Worm (Caenorhabditis elegans): ENCODE data around the gene hbl-1.

Gene hbl-1

DNA sequence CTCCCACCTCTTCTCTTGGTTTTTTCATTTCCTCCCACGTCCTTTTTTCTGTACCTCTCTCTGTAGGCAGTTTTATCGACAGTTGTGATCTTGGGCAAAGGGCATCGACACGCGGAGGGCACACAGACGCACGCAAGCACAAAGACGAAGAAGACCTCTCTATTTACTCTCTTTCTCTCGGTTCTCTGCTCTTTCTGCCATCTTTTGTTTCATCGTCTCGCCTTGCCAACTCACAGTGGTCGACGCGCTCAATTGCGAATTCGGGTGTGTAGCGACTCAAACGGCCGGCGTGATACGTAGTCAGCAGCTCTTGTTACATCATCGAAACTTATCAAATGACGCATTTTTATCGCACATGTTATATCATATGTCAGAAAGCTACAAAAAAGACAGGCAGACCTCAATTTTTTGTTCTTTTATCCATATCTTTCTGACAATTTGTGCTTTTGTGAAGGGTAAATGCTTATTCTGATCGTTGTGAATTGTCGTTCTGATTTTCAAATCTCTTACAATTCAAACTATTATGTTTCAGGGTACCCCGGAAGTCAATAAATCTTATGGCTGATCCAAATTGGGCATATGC lies 19.2 kb downstream of the hbl-1 start, which contains the start of gene puf-9 (continued):
- peak; percentile 90 to 97 for TF ChIP-seq lsy-2 (tag; optimal IDR thresholded peaks at IDR 0.05)
- TF ChIP-seq lin-39 (tag; optimal IDR thresholded peaks at IDR 0.05), result peak; percentile 88
- TF ChIP-seq peb-1 (tag; optimal IDR thresholded peaks at IDR 0.05), result peak; percentile 93
- peak; percentile 95 for TF ChIP-seq blmp-1 (tag; optimal IDR thresholded peaks at IDR 0.05; ENCODE audit: insufficient read depth)
- peak; percentile 87 for TF ChIP-seq nhr-10 (tag; optimal IDR thresholded peaks at IDR 0.05)

DNA sequence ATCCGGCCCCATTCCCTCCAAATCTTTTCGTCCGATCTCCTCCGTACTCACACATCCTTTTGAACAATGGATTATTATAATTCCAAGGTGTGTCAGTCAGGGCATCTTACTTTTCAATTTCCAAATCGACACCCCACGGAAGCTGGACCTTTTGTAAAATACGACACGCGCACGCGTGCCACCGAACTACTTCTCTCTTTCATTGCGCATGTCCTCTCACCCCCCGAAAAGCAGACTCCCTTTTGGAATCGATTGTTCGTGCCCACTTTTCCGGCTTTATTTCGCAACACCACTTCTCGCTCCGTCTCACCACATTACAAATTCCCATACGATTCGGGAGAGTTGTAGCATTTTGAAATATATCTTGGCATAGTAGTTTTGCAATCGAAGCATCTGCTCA lies 25.3 kb downstream of the hbl-1 start:
- no peak for TF ChIP-seq ama-1 (optimal IDR thresholded peaks at IDR 0.05)
- TF ChIP-seq unc-55 (GFP tag; optimal IDR thresholded peaks at IDR 0.05), result peak; percentile 84
- no peak for TF ChIP-seq nhr-6 (tag; optimal IDR thresholded peaks at IDR 0.05)
- TF ChIP-seq elt-1 (tag; optimal IDR thresholded peaks at IDR 0.05), result no peak
- no peak for TF ChIP-seq nhr-237 (tag; optimal IDR thresholded peaks at IDR 0.05)
- no peak for TF ChIP-seq F13H6.1 (tag; optimal IDR thresholded peaks at IDR 0.05)
- peak; percentile 61 for TF ChIP-seq C34F6.9 (tag; optimal IDR thresholded peaks at IDR 0.05)
- TF ChIP-seq gmeb-1 (tag; optimal IDR thresholded peaks at IDR 0.05), result no peak
- TF ChIP-seq sma-3 (GFP tag; optimal IDR thresholded peaks at IDR 0.05), result no peak
- TF ChIP-seq zag-1 (tag; optimal IDR thresholded peaks at IDR 0.05), result peak; percentile 1
- no peak for TF ChIP-seq blmp-1 (tag; optimal IDR thresholded peaks at IDR 0.05; ENCODE audit: insufficient read depth)
- peak; percentile 23 for TF ChIP-seq nhr-129 (tag; optimal IDR thresholded peaks at IDR 0.05)
- no peak for TF ChIP-seq nhr-23 (tag; optimal IDR thresholded peaks at IDR 0.05)
- TF ChIP-seq ceh-16 (tag; optimal IDR thresholded peaks at IDR 0.05), result no peak
- TF ChIP-seq snpc-4 (tag; optimal IDR thresholded peaks at IDR 0.05), result peak; percentile 1
- peak; percentile 30 to 56 for TF ChIP-seq lsy-2 (tag; optimal IDR thresholded peaks at IDR 0.05)
- no peak for TF ChIP-seq ztf-4 (tag; optimal IDR thresholded peaks at IDR 0.05)
- no peak for TF ChIP-seq nhr-12 (tag; optimal IDR thresholded peaks at IDR 0.05)
- peak; percentile 23 for TF ChIP-seq sma-9 (GFP tag; optimal IDR thresholded peaks at IDR 0.05)
- TF ChIP-seq sma-9 (tag; optimal IDR thresholded peaks at IDR 0.05), result no peak
- TF ChIP-seq sem-4 (tag; optimal IDR thresholded peaks at IDR 0.05), result peak; percentile 20
- no peak for TF ChIP-seq nhr-25 (tag; optimal IDR thresholded peaks at IDR 0.05)
- TF ChIP-seq mdl-1 (tag; optimal IDR thresholded peaks at IDR 0.05), result peak in 1 of 2 experiments; percentile 14
- no peak for TF ChIP-seq crh-2 (tag; optimal IDR thresholded peaks at IDR 0.05)
- TF ChIP-seq nhr-10 (tag; optimal IDR thresholded peaks at IDR 0.05), result no peak
- TF ChIP-seq mbf-1 (tag; optimal IDR thresholded peaks at IDR 0.05), result no peak
- TF ChIP-seq fos-1 (tag; optimal IDR thresholded peaks at IDR 0.05), result no peak
- TF ChIP-seq R02D3.7 (tag; optimal IDR thresholded peaks at IDR 0.05), result no peak

ce11 chrX:5848703-5849102 lies 26.8 kb downstream of the hbl-1 start, which contains the start of gene atat-2:
atat-2 (plus strand) TSS chrX:5849100.
- TF ChIP-seq blmp-1 (tag; optimal IDR thresholded peaks at IDR 0.05; ENCODE audit: insufficient read depth) (peak; percentile 29), aly-2 (tag; optimal IDR thresholded peaks at IDR 0.05) (no peak), nhr-129 (tag; optimal IDR thresholded peaks at IDR 0.05) (peak; percentile 22), sma-9 (GFP tag; optimal IDR thresholded peaks at IDR 0.05) (peak; percentile 18), sma-9 (tag; optimal IDR thresholded peaks at IDR 0.05) (no peak)

- TF ChIP-seq aly-2 (tag; optimal IDR thresholded peaks at IDR 0.05), result no peak
- peak; percentile 80 for TF ChIP-seq snpc-4 (tag; optimal IDR thresholded peaks at IDR 0.05)
Measured at ce11 chrX:5850472-5850871, 28.5 kb downstream of the hbl-1 start.

ce11 chrX:5852113-5852512 lies 30.2 kb downstream of the hbl-1 start:
- TF ChIP-seq mab-5 (tag; optimal IDR thresholded peaks at IDR 0.05) (no peak), F13H6.1 (tag; optimal IDR thresholded peaks at IDR 0.05) (no peak), gmeb-1 (tag; optimal IDR thresholded peaks at IDR 0.05) (no peak), lin-39 (tag; optimal IDR thresholded peaks at IDR 0.05) (no peak), mdl-1 (tag; optimal IDR thresholded peaks at IDR 0.05) (no peak)

- no peak for TF ChIP-seq sem-4 (tag; optimal IDR thresholded peaks at IDR 0.05)
- no peak for TF ChIP-seq ztf-11 (tag; optimal IDR thresholded peaks at IDR 0.05)
- no peak for TF ChIP-seq R02D3.7 (tag; optimal IDR thresholded peaks at IDR 0.05)
- TF ChIP-seq mab-5 (tag; optimal IDR thresholded peaks at IDR 0.05), result no peak
- no peak for TF ChIP-seq lin-39 (tag; optimal IDR thresholded peaks at IDR 0.05)
- TF ChIP-seq nhr-10 (tag; optimal IDR thresholded peaks at IDR 0.05), result no peak
- no peak for TF ChIP-seq lin-11 (tag; optimal IDR thresholded peaks at IDR 0.05)
- TF ChIP-seq mdl-1 (tag; optimal IDR thresholded peaks at IDR 0.05), result no peak
- no peak for TF ChIP-seq nhr-77 (tag; optimal IDR thresholded peaks at IDR 0.05)
- no peak for TF ChIP-seq nhr-23 (tag; optimal IDR thresholded peaks at IDR 0.05)
- no peak for TF ChIP-seq sma-9 (GFP tag; optimal IDR thresholded peaks at IDR 0.05)
- TF ChIP-seq sma-9 (tag; optimal IDR thresholded peaks at IDR 0.05), result no peak
- no peak for TF ChIP-seq mbf-1 (tag; optimal IDR thresholded peaks at IDR 0.05)
- TF ChIP-seq Y55F3AM.14 (GFP tag; optimal IDR thresholded peaks at IDR 0.05), result no peak
- no peak for TF ChIP-seq dmd-4 (tag; optimal IDR thresholded peaks at IDR 0.05)
- TF ChIP-seq crh-2 (tag; optimal IDR thresholded peaks at IDR 0.05), result no peak
- no peak for TF ChIP-seq alr-1 (tag; optimal IDR thresholded peaks at IDR 0.05)
Measured at ce11 chrX:5854163-5854451, 32.2 kb downstream of the hbl-1 start, which contains the start of gene hog-1. hog-1 (minus strand) TSS chrX:5854263.
